Fruit fly (Drosophila melanogaster) S2 (cell line): Measurements from ENCODE around the gene Eig71Eb.

Experiments used
- CG8478 ChIP-seq: fragments of >200 bp; optimal IDR thresholded peaks from 2 replicates; lab custom pipeline; 2018
- CTCF ChIP-seq, 2 experiments: fragments of >200 bp; optimal IDR thresholded peaks; 2 replicates each; lab custom pipeline; 2018

The Eig71Eb gene

dm6 chr3L:15690711-15691591, 41.2 kb downstream of the Eig71Eb start:
- no peak for TF ChIP-seq CG8478 (lab: Kevin White, UChicago)
- TF ChIP-seq CTCF (optimal IDR thresholded peaks at IDR 0.05; lab: Kevin White, UChicago): no peak

DNA sequence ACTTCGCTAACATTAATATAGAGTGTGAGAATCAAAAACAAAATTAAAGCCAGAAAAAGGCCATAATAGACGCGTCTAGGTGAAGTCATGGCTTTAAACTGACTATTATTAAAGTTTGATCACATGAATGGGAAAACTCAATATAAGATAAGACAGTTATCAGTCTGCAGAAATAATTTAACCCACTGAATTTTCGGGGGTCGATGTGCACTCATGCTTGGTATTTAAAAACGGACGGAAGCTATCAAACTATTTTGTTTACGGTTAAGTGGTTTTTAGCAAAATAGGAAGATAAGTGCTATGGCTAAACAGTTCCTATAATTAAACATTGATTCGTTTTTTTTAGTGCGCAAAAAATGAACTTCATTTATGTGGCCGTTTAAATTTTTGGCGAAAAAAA, 42.2 kb downstream of the Eig71Eb start, which contains the start of gene CG34451:
TSS of gene CG34451 (minus strand) at position 101 of the 400 bp plus-strand sequence.
- TF ChIP-seq CG8478 (lab: Kevin White, UChicago): no peak
- no peak for TF ChIP-seq CTCF (optimal IDR thresholded peaks at IDR 0.05; lab: Kevin White, UChicago)

dm6 chr3L:15692388-15692787, 42.7 kb downstream of the Eig71Eb start:
- TF ChIP-seq CG8478 (lab: Kevin White, UChicago): no peak

DNA sequence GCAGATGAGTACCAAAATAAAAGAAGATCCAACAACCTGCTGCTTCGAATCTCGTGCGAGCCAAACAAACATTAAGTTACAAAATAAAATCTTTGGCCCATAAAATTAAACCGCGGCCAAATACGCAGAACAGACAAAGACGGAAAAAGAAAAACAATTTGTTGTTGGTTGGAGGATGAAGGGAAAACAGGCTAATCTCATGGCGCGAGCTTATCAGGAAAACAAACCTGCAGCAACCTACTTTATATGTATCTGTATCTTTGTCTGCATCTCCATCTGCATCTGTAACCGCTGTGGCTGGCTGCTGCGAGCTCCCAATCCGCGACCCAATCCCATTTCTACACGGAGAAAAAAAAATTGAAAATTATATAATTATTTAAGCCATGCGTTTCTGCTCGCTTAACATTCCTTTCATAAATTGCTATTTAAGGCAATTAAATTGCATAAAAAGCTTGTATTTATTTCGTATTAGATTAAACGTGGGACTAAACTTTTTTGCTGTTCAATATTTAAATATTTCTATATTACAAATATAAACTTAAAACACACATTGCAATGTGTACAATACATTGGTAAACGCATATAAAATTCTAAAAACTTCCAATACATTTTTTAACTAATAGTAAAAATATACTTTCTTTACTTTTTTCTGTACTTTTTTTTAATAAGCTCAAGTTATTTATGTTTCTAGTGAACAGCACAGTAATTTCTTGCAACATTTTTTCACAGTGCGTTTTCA, 43.2 kb downstream of the Eig71Eb start:
- TF ChIP-seq CTCF (optimal IDR thresholded peaks at IDR 0.05; lab: Kevin White, UChicago) (no peak), CG8478 (lab: Kevin White, UChicago) (no peak)

dm6 chr3L:15694406-15694805, 44.7 kb downstream of the Eig71Eb start:
- TF ChIP-seq CTCF (optimal IDR thresholded peaks at IDR 0.05; lab: Kevin White, UChicago): no peak
- no peak for TF ChIP-seq CG8478 (lab: Kevin White, UChicago)

- TF ChIP-seq CTCF (optimal IDR thresholded peaks at IDR 0.05; lab: Kevin White, UChicago) (no peak), CG8478 (lab: Kevin White, UChicago) (no peak)
These were observed 45.5 kb downstream of the Eig71Eb start for dm6 chr3L:15695195-15695594.

- TF ChIP-seq CTCF (optimal IDR thresholded peaks at IDR 0.05; lab: Kevin White, UChicago) (no peak), CG8478 (lab: Kevin White, UChicago) (no peak)
These were observed 48.2 kb downstream of the Eig71Eb start for dm6 chr3L:15697916-15698315.

- TF ChIP-seq CG8478 (lab: Kevin White, UChicago): no peak
- TF ChIP-seq CTCF (optimal IDR thresholded peaks at IDR 0.05; lab: Kevin White, UChicago): no peak
These were observed 50.0 kb downstream of the Eig71Eb start, which contains the start of gene comm2 for dm6 chr3L:15699626-15700337. comm2 (minus strand) TSS chr3L:15699850.
